Worm (Caenorhabditis elegans) whole organism, L4 larva: ENCODE results near the gene C25E10.4.

Experiments
- F26F4.8 ChIP-seq: fragments of 200-800 bp; sonication (Bioruptor generic); conservative IDR thresholded peaks from 2 replicates; pipeline ENCODE4 v1.3.6; 2022; ENCODE audit warnings: missing genetic modification characterization, missing compliant biosample characterization
- egl-27 ChIP-seq: sonication (generic microtip); optimal IDR thresholded peaks from 3 replicates; lab custom pipeline; 2017; ENCODE audit warnings: missing biosample characterization, missing genetic modification reagents, missing genetic modification characterization
- nhr-28 ChIP-seq: fragments of 150-350 bp; optimal IDR thresholded peaks from 2 replicates; lab custom pipeline; 2014; ENCODE audit warnings: missing biosample characterization, missing genetic modification characterization

DNA sequence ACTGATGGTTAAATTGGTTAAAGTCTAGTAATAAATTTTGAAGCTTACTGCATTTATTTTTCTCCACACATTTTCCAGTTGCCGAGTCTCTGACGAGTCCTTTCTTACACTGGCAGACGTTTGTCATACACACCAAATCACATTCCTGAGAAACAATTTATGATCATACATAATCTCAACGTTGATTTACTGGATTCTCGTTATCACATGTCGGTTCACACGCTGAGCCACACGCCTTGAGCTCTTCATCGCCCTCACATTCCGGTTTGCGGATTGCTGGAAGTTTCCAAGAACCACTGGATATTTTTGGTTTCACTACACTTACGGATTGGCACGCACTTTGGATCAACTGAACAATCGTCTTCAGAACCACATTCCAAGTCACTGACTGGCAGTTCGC is 22.3 kb downstream of the C25E10.4 start:
- TF ChIP-seq nhr-28 (tag; lab: Kevin White, UChicago) (no peak), F26F4.8 (GFP tag; lab: Robert Waterston, UW) (no peak), egl-27 (tag; lab: Kevin White, UChicago) (no peak)
